Fruit fly (Drosophila melanogaster) whole organism, prepupa: ENCODE data around the gene CG5853.

ENCODE experiments used
- Blimp-1 ChIP-seq: fragments of 200-800 bp; sonication (Bioruptor generic); optimal IDR thresholded peaks from 3 replicates; lab custom pipeline; 2017; ENCODE audit warnings: missing biosample characterization, missing genetic modification characterization, mild to moderate bottlenecking, moderate library complexity, missing genetic modification reagents
- CG11294 ChIP-seq: fragments of 200-800 bp; sonication (Bioruptor generic); IDR thresholded peaks from 2 replicates; pipeline ENCODE4 v1.3.6; 2022; ENCODE audit warnings: missing biosample characterization, missing genetic modification characterization
- CG15336 ChIP-seq: fragments of 200-800 bp; sonication (Bioruptor generic); IDR thresholded peaks from 2 replicates; pipeline ENCODE4 v1.3.6; 2022; ENCODE audit warnings: missing biosample characterization, missing genetic modification characterization
- CG16779 ChIP-seq: fragments of 200-800 bp; sonication (Bioruptor generic); optimal IDR thresholded peaks from 3 replicates; lab custom pipeline; 2017; ENCODE audit warnings: missing biosample characterization, mild to moderate bottlenecking, missing genetic modification characterization
- CG32006 ChIP-seq: fragments of 200-800 bp; sonication (Bioruptor generic); optimal IDR thresholded peaks from 3 replicates; lab custom pipeline; 2017; ENCODE audit warnings: missing biosample characterization, mild to moderate bottlenecking, missing genetic modification characterization
- CG34406 ChIP-seq: fragments of 200-800 bp; sonication (Bioruptor generic); optimal IDR thresholded peaks from 3 replicates; lab custom pipeline; 2016; ENCODE audit warnings: missing biosample characterization, missing genetic modification characterization
- CG4318 ChIP-seq: fragments of 200-800 bp; sonication (Bioruptor generic); optimal IDR thresholded peaks from 3 replicates; lab custom pipeline; 2017; ENCODE audit warnings: missing biosample characterization, mild to moderate bottlenecking, missing genetic modification characterization
- CG6163 ChIP-seq: fragments of 200-800 bp; sonication (Bioruptor generic); IDR thresholded peaks from 3 replicates; pipeline ENCODE4 v1.3.6; 2022; ENCODE audit warnings: missing biosample characterization, missing genetic modification characterization
- CG6276 ChIP-seq: fragments of 200-800 bp; sonication (Bioruptor generic); optimal IDR thresholded peaks from 2 replicates; lab custom pipeline; 2017; ENCODE audit warnings: missing biosample characterization, mild to moderate bottlenecking, missing genetic modification characterization
- CG6808 ChIP-seq: fragments of 200-800 bp; sonication (Bioruptor generic); optimal IDR thresholded peaks from 3 replicates; lab custom pipeline; 2017; ENCODE audit warnings: missing biosample characterization, missing genetic modification characterization, mild to moderate bottlenecking, moderate library complexity, missing genetic modification reagents
- CG6854 ChIP-seq: fragments of 200-800 bp; sonication (Bioruptor generic); optimal IDR thresholded peaks from 2 replicates; lab custom pipeline; 2017; ENCODE audit warnings: missing biosample characterization, mild to moderate bottlenecking, missing genetic modification characterization
- CG8119 ChIP-seq: fragments of 200-800 bp; sonication (Bioruptor generic); IDR thresholded peaks from 3 replicates; pipeline ENCODE4 v1.3.6; 2022; ENCODE audit warnings: missing biosample characterization, missing genetic modification characterization
- Eip78C ChIP-seq: fragments of 200-800 bp; sonication (Bioruptor generic); peaks from one replicate; lab custom pipeline; 2016; ENCODE audit warnings: missing biosample characterization, missing genetic modification characterization
- Eip93F ChIP-seq: fragments of 200-800 bp; sonication (Bioruptor generic); optimal IDR thresholded peaks from 2 replicates; lab custom pipeline; 2016; ENCODE audit warnings: missing biosample characterization, mild to moderate bottlenecking, missing genetic modification characterization
- Ets21C ChIP-seq: fragments of 200-800 bp; sonication (Bioruptor generic); optimal IDR thresholded peaks from 3 replicates; lab custom pipeline; 2016; ENCODE audit warnings: missing biosample characterization, missing genetic modification characterization
- Ets96B ChIP-seq: fragments of 200-800 bp; optimal IDR thresholded peaks from 2 replicates; lab custom pipeline; 2019; ENCODE audit warnings: missing biosample characterization, mild to moderate bottlenecking, missing genetic modification characterization, moderate library complexity
- Hr38 ChIP-seq: sonication (Bioruptor generic); optimal IDR thresholded peaks from 2 replicates; lab custom pipeline; 2016; ENCODE audit warnings: missing biosample characterization, missing genetic modification characterization
- Hr4 ChIP-seq: fragments of 200-800 bp; sonication (Bioruptor generic); optimal IDR thresholded peaks from 3 replicates; lab custom pipeline; 2016; ENCODE audit warnings: missing biosample characterization, missing genetic modification characterization
- Lpt ChIP-seq: fragments of 200-800 bp; sonication (Bioruptor generic); optimal IDR thresholded peaks from 3 replicates; lab custom pipeline; 2016; ENCODE audit warnings: missing biosample characterization, missing genetic modification characterization
- Met ChIP-seq: fragments of 200-800 bp; sonication (Bioruptor generic); optimal IDR thresholded peaks from 3 replicates; lab custom pipeline; 2016; ENCODE audit warnings: missing biosample characterization, missing genetic modification characterization
- Smox ChIP-seq: fragments of 200-800 bp; sonication (Bioruptor generic); optimal IDR thresholded peaks from 3 replicates; lab custom pipeline; 2016; ENCODE audit warnings: missing biosample characterization, missing genetic modification characterization
- Sox102F ChIP-seq: fragments of 200-800 bp; sonication (Bioruptor generic); optimal IDR thresholded peaks from 2 replicates; lab custom pipeline; 2016; ENCODE audit warnings: missing biosample characterization, mild to moderate bottlenecking, missing genetic modification characterization
- Sox14 ChIP-seq: fragments of 200-800 bp; sonication (Bioruptor generic); optimal IDR thresholded peaks from 3 replicates; lab custom pipeline; 2016; ENCODE audit warnings: missing biosample characterization, missing genetic modification characterization
- achi ChIP-seq: fragments of 200-800 bp; sonication (Bioruptor generic); optimal IDR thresholded peaks from 3 replicates; lab custom pipeline; 2016; ENCODE audit warnings: missing biosample characterization, missing genetic modification characterization
- acj6 ChIP-seq: fragments of 200-800 bp; sonication (Bioruptor generic); optimal IDR thresholded peaks from 3 replicates; lab custom pipeline; 2016; ENCODE audit warnings: missing biosample characterization, missing genetic modification characterization
- cyc ChIP-seq: fragments of 200-800 bp; sonication (Bioruptor generic); optimal IDR thresholded peaks from 3 replicates; lab custom pipeline; 2016; ENCODE audit warnings: missing biosample characterization, missing genetic modification characterization
- dac ChIP-seq: fragments of 200-800 bp; sonication (Bioruptor generic); optimal IDR thresholded peaks from 2 replicates; lab custom pipeline; 2017; ENCODE audit warnings: missing biosample characterization, mild to moderate bottlenecking, missing genetic modification characterization
- dsx ChIP-seq: fragments of 200-800 bp; optimal IDR thresholded peaks from 3 replicates; lab custom pipeline; 2019; ENCODE audit warnings: missing biosample characterization, mild to moderate bottlenecking, missing genetic modification characterization, moderate library complexity; ENCODE audit not compliant: poor library complexity, severe bottlenecking
- eg ChIP-seq: fragments of 200-800 bp; sonication (Bioruptor generic); IDR thresholded peaks from 3 replicates; pipeline ENCODE4 v1.3.6; 2022; ENCODE audit warnings: missing biosample characterization, missing genetic modification characterization
- esn ChIP-seq: fragments of 200-800 bp; sonication (Bioruptor generic); optimal IDR thresholded peaks from 2 replicates; lab custom pipeline; 2016; ENCODE audit warnings: missing biosample characterization, mild to moderate bottlenecking, missing genetic modification characterization, moderate library complexity
- fd85E ChIP-seq: fragments of 200-800 bp; sonication (Bioruptor generic); optimal IDR thresholded peaks from 3 replicates; lab custom pipeline; 2016; ENCODE audit warnings: missing biosample characterization, missing genetic modification characterization
- fkh ChIP-seq: fragments of 200-800 bp; sonication (Bioruptor generic); optimal IDR thresholded peaks from 3 replicates; lab custom pipeline; 2017; ENCODE audit warnings: missing biosample characterization, mild to moderate bottlenecking, missing genetic modification characterization, moderate library complexity
- lz ChIP-seq: fragments of 200-800 bp; sonication (Bioruptor generic); optimal IDR thresholded peaks from 3 replicates; lab custom pipeline; 2016; ENCODE audit warnings: missing biosample characterization, missing genetic modification characterization
- net ChIP-seq: fragments of 200-800 bp; sonication (Bioruptor generic); optimal IDR thresholded peaks from 3 replicates; lab custom pipeline; 2016; ENCODE audit warnings: missing biosample characterization, missing genetic modification characterization
- salr ChIP-seq, 2 experiments: fragments of 200-800 bp; sonication (Bioruptor generic); optimal IDR thresholded peaks; 3 replicates each; lab custom pipeline; 2016 to 2018; ENCODE audit warnings: missing biosample characterization in 2 of 2, missing genetic modification characterization in 2 of 2, mild to moderate bottlenecking in 1 of 2
- spab ChIP-seq: fragments of 200-800 bp; sonication (Bioruptor generic); optimal IDR thresholded peaks from 2 replicates; lab custom pipeline; 2017; ENCODE audit warnings: missing biosample characterization, mild to moderate bottlenecking, missing genetic modification characterization, missing genetic modification reagents
- svp ChIP-seq: fragments of 200-800 bp; sonication (Bioruptor generic); peaks from one replicate; lab custom pipeline; 2016; ENCODE audit warnings: missing biosample characterization, missing genetic modification characterization
- topi ChIP-seq: fragments of 200-800 bp; sonication (Bioruptor generic); optimal IDR thresholded peaks from 3 replicates; lab custom pipeline; 2016; ENCODE audit warnings: missing biosample characterization, missing genetic modification characterization
- vri ChIP-seq: fragments of 200-800 bp; sonication (Bioruptor generic); optimal IDR thresholded peaks from 3 replicates; lab custom pipeline; 2016; ENCODE audit warnings: missing biosample characterization, mild to moderate bottlenecking, missing genetic modification characterization

Gene CG5853

dm6 chr2L:9989846-9990506 is 42.5 kb upstream of the CG5853 start (continued):
- TF ChIP-seq CG16779 (tag; lab: Kevin White, UChicago), result no peak
- peak; percentile 27 for TF ChIP-seq net
- TF ChIP-seq dsx (GFP tag; lab: Kevin White, UChicago), result peak; percentile 11
- no peak for TF ChIP-seq CG6276 (GFP tag; lab: Kevin White, UChicago)
- no peak for TF ChIP-seq fd85E (GFP tag; lab: Kevin White, UChicago)
- TF ChIP-seq Eip93F, result no peak
- peak; percentile 62 for TF ChIP-seq acj6
- TF ChIP-seq Met, result peak; percentile 55
- peak; percentile 18 for TF ChIP-seq CG34406 (GFP tag; lab: Kevin White, UChicago)
- TF ChIP-seq Smox (GFP tag; lab: Kevin White, UChicago), result peak; percentile 63
- TF ChIP-seq achi, result peak; percentile 23
- no peak for TF ChIP-seq Hr38 (GFP tag; lab: Kevin White, UChicago)
- no peak for TF ChIP-seq CG15336 (GFP tag; lab: Robert Waterston, UW)
- TF ChIP-seq Ets21C (GFP tag; lab: Kevin White, UChicago), result no peak
- TF ChIP-seq CG8119 (GFP tag; lab: Robert Waterston, UW), result no peak
- peak; percentile 54 for TF ChIP-seq Sox102F (GFP tag; lab: Kevin White, UChicago)
- peak; percentile 23 for TF ChIP-seq CG6808 (GFP tag; lab: Kevin White, UChicago)
- TF ChIP-seq CG6163 (GFP tag; lab: Robert Waterston, UW), result no peak
- no peak for TF ChIP-seq fkh (GFP tag; lab: Kevin White, UChicago)
- peak; percentile 51 for TF ChIP-seq Ets96B (tag; lab: Kevin White, UChicago)
- no peak for TF ChIP-seq Hr4 (GFP tag; lab: Kevin White, UChicago)
- TF ChIP-seq, all 60 proteins: peak for 31

dm6 chr2L:9989275-9989674 is 41.8 kb upstream of the CG5853 start:
- TF ChIP-seq svp (GFP tag; lab: Kevin White, UChicago) (peak; percentile 27), topi (GFP tag; lab: Kevin White, UChicago) (no peak)
- TF ChIP-seq, all 60 proteins: peak for 1

DNA sequence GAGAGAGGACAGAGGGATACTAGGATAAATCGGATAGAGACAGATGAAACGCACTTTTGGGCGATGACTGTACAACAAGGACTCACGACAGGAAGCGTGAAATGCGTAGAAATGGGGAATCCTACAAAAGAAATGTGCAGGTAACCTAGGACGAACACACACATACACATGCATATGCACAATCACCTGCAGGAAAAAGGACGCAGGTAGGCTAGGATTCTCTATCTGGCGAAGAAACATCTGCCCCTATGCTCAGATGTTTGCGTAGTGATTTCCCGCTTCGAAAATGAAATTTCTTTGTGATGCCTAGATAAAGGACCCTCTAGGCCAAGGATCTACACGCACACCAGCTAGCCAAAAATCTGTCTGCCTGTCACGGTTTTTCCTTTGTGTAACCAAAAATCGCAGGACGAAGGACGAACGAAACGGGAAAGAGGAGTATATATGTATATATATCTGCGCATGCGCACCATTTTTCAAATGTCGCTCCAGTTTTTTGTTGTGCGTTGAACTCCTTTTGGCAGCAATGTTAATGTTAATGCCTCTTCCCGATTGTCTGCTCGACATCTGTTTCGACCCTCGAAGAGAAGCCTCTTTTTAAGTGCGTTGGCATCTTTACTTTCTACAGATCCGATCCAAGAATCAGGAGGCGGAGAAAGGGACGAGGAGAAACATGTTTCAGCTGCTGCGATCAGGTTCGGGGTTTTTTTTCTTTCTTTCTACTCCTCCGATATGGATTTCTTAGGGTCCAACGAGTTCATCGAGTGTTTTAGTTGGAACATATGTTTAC is 40.9 kb upstream of the CG5853 start:
- no peak for TF ChIP-seq CG16779 (tag; lab: Kevin White, UChicago)
- peak; percentile 2 for TF ChIP-seq vri (GFP tag; lab: Kevin White, UChicago)
- TF ChIP-seq svp (GFP tag; lab: Kevin White, UChicago), result peak; percentile 26
- TF ChIP-seq Eip93F, result no peak
- TF ChIP-seq lz, result no peak
- no peak for TF ChIP-seq esn (GFP tag; lab: Kevin White, UChicago)
- peak; percentile 10 for TF ChIP-seq net
- peak; percentile 40 for TF ChIP-seq Eip78C (GFP tag; lab: Kevin White, UChicago)
- TF ChIP-seq Blimp-1 (GFP tag; lab: Kevin White, UChicago), result peak; percentile 61

DNA sequence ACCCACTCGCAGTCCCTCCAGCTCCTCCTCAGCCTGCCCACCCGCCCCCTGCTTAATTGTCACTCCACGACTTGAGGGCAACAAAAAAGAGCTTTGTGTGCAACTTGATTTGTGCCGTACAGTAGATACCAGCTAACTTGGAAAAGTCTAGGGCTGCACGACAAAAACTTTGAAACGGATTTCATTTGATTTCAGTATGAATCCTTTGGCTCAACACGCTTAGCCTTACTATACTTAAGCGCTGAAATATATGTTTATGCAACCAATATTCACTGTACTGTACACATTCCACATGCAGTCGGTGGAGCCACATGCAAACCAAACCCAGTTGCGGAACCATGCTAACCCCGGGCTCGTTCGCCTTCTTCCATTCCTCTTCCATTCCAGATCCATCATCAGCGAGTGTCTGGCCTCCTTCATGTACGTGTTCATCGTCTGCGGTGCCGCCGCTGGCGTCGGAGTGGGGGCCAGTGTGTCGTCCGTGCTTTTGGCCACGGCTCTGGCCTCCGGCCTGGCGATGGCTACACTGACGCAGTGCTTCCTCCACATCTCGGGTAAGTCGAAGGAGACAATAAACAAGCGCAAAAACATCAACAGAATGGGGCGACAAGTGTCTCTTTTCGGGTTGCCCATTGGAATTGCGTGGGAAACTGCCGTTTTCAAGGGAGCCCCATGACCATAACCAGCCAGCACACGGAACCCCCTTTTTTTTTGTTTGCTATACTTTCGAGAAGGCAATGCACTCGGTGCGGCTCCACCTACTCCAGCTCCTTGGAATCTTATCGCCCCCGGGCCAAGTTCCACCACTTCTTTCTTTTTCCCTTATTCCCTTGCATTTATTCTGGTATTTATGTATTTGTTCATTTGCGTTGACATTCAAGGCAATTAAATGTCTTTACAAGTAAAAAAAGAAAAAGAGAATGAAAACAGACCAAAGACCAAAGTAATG is 39.2 kb upstream of the CG5853 start:
- TF ChIP-seq CG16779 (tag; lab: Kevin White, UChicago) (peak; percentile 72), Eip78C (GFP tag; lab: Kevin White, UChicago) (peak; percentile 97), lz (peak; percentile 81), CG8119 (GFP tag; lab: Robert Waterston, UW) (peak; percentile 90), Blimp-1 (GFP tag; lab: Kevin White, UChicago) (peak; percentile 78), Sox14 (GFP tag; lab: Kevin White, UChicago) (peak; percentile 94), spab (GFP tag; lab: Kevin White, UChicago) (peak; percentile 93), Lpt (GFP tag; lab: Kevin White, UChicago) (peak; percentile 83), CG32006 (peak; percentile 88), CG4318 (GFP tag; lab: Kevin White, UChicago) (peak; percentile 78), vri (GFP tag; lab: Kevin White, UChicago) (peak; percentile 75), cyc (GFP tag; lab: Kevin White, UChicago) (peak; percentile 94), eg (peak; percentile 94), Hr4 (GFP tag; lab: Kevin White, UChicago) (peak; percentile 59), CG6854 (GFP tag; lab: Kevin White, UChicago) (peak; percentile 88), acj6 (peak; percentile 93), Smox (GFP tag; lab: Kevin White, UChicago) (peak; percentile 89), dac (GFP tag; lab: Kevin White, UChicago) (peak; percentile 49), Ets21C (GFP tag; lab: Kevin White, UChicago) (peak; percentile 88), Ets96B (tag; lab: Kevin White, UChicago) (peak; percentile 94), CG11294 (GFP tag; lab: Robert Waterston, UW) (peak; percentile 79), CG6276 (GFP tag; lab: Kevin White, UChicago) (peak; percentile 83), salr (GFP tag; optimal IDR thresholded peaks at IDR 0.05; lab: Kevin White, UChicago) (peak; percentile 66 to 90)
